Worm (Caenorhabditis elegans): ENCODE data around the gene C01G6.4.
A peak's percentile ranks its signal among the peaks of the same experiment; 100 is the strongest.

The C01G6.4 gene

DNA sequence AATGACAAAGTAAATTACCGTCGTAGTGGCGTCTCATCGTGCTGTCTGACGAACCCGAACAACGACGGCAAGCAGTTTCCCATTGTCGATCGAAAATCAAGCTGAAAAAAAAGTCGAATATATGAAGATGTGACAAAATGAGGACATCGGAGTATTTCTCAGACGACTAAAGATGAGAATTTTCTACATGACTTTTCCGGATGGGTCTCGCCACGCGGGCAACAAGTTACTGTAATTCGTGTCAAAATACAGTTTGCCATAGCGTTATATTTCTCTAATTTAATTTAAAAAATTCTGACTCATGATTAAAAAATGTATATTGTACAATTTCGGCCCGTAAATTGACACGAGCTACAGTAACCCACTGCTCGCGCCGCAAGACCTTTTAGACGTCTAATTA is at the start of gene C01G6.4:
C01G6.4 (minus strand) TSS at position 101 of the 400 bp plus-strand sequence.
- no peak for TF ChIP-seq F52B5.7 (tag; optimal IDR thresholded peaks at IDR 0.05)
- TF ChIP-seq tbx-9 (tag; optimal IDR thresholded peaks at IDR 0.05; ENCODE audit: borderline replicate concordance): no peak
- no peak for TF ChIP-seq ceh-79 (tag; optimal IDR thresholded peaks at IDR 0.05)
- TF ChIP-seq let-607 (tag; optimal IDR thresholded peaks at IDR 0.05): no peak
- no peak for TF ChIP-seq madf-6 (GFP tag; IDR thresholded peaks at IDR 0.05)
- no peak for TF ChIP-seq hmg-1.2 (GFP tag; IDR thresholded peaks at IDR 0.05)
- no peak for TF ChIP-seq Y79H2A.3 (GFP tag; conservative IDR thresholded peaks at IDR 0.05)
- TF ChIP-seq madf-10 (tag; optimal IDR thresholded peaks at IDR 0.05): no peak
- no peak for TF ChIP-seq ztf-6 (GFP tag; IDR thresholded peaks at IDR 0.05)
- TF ChIP-seq ceh-40 (GFP tag; IDR thresholded peaks at IDR 0.05): no peak
- TF ChIP-seq repo-1 (tag; optimal IDR thresholded peaks at IDR 0.05): no peak
- TF ChIP-seq lsl-1 (GFP tag; optimal IDR thresholded peaks at IDR 0.05): no peak
- TF ChIP-seq F23B12.7 (tag; optimal IDR thresholded peaks at IDR 0.05; ENCODE audit: insufficient read depth): no peak
- no peak for TF ChIP-seq ztf-3 (GFP tag; optimal IDR thresholded peaks at IDR 0.05)
- no peak for TF ChIP-seq lin-40 (tag; optimal IDR thresholded peaks at IDR 0.05)
- TF ChIP-seq snpc-3.4 (tag; optimal IDR thresholded peaks at IDR 0.05): no peak

DNA sequence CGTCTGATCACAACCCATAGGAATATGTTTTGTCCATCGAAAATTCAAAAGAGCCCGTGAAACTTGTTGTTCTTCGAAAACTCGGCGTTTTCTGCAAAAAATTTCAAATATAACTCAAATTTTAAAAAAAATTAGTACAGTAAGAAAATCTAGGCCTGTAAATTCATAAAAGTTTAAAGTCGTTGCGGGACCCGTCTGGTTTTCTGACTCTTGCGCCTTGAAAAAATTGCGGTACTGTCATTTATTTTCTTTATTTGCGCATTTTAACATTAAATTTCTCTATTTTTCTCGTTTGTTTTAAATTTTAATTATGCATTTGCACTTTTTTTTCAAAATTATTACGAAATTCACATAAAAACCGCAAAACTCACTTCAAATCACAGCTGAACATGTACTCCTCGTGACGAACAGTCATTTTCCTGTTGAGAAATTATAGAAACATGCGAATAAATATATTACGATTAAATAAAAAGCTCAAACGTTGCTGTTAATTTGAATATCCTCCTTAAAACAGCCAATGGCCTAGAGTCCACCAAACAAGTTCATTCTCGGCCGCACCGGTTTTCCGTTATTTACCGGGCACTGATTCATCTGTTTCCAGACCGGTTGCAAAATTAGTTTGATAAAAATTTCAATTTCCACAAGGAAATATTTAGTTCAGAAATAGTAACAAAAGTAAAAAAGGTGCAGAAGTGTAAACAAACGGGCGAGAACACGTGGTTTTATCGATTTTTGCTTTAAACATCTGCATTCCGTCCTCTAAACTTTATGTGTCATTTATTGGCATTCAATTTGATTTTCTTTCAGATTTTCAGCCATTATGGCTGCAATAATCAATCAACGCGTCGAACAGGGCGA is 46.4 kb upstream of the C01G6.4 start, which contains the start of the genes csa-1 and wdfy-2:
csa-1 (minus strand) TSS at position 669 of the 858 bp plus-strand sequence.
wdfy-2 (plus strand) TSS at position 808 of the 858 bp plus-strand sequence.
- TF ChIP-seq snpc-1.3 (tag; optimal IDR thresholded peaks at IDR 0.05; ENCODE audit: insufficient read depth): peak; percentile 4
- no peak for TF ChIP-seq ztf-22 (GFP tag; optimal IDR thresholded peaks at IDR 0.05)
- TF ChIP-seq ztf-26 (tag; optimal IDR thresholded peaks at IDR 0.05): no peak
- no peak for TF ChIP-seq C17E4.6 (GFP tag; IDR thresholded peaks at IDR 0.05)
- peak; percentile 87 for TF ChIP-seq madf-6 (GFP tag; IDR thresholded peaks at IDR 0.05)
- peak; percentile 77 for TF ChIP-seq xnd-1 (tag; optimal IDR thresholded peaks at IDR 0.05)
- TF ChIP-seq hlh-12 (tag; optimal IDR thresholded peaks at IDR 0.05): no peak
- no peak for TF ChIP-seq nfyb-1 (GFP tag; IDR thresholded peaks at IDR 0.05)
- TF ChIP-seq D2030.7 (GFP tag; IDR thresholded peaks at IDR 0.05): 0 out of 2 replicates have a peak, but pooled peaks have one; percentile 31
- TF ChIP-seq madf-10 (tag; optimal IDR thresholded peaks at IDR 0.05): no peak
- TF ChIP-seq hlh-26 (GFP tag; conservative IDR thresholded peaks at IDR 0.05): no peak
- no peak for TF ChIP-seq F39B2.1 (GFP tag; IDR thresholded peaks at IDR 0.05)
- TF ChIP-seq ceh-27 (GFP tag; optimal IDR thresholded peaks at IDR 0.05): no peak
- TF ChIP-seq madf-8 (GFP tag; conservative IDR thresholded peaks at IDR 0.05): peak; percentile 85
- TF ChIP-seq lin-40 (tag; optimal IDR thresholded peaks at IDR 0.05): no peak
- TF ChIP-seq F57C9.4 (tag; optimal IDR thresholded peaks at IDR 0.05): no peak
- no peak for TF ChIP-seq bed-1 (GFP tag; IDR thresholded peaks at IDR 0.05)
- no peak for TF ChIP-seq attf-6 (GFP tag; IDR thresholded peaks at IDR 0.05)
- no peak for TF ChIP-seq ztf-25 (GFP tag; IDR thresholded peaks at IDR 0.05)
- no peak for TF ChIP-seq nhr-90 (tag; optimal IDR thresholded peaks at IDR 0.05)
- no peak for TF ChIP-seq gei-17 (GFP tag; optimal IDR thresholded peaks at IDR 0.05)
- TF ChIP-seq F33H1.4 (GFP tag; IDR thresholded peaks at IDR 0.05): peak; percentile 85
- no peak for TF ChIP-seq B0261.1 (tag; optimal IDR thresholded peaks at IDR 0.05)
- TF ChIP-seq nhr-179 (tag; optimal IDR thresholded peaks at IDR 0.05): no peak
- no peak for TF ChIP-seq egrh-3 (GFP tag; IDR thresholded peaks at IDR 0.05)
- no peak for TF ChIP-seq nhr-27 (tag; optimal IDR thresholded peaks at IDR 0.05)
- peak; percentile 79 for TF ChIP-seq lsl-1 (GFP tag; optimal IDR thresholded peaks at IDR 0.05)
- no peak for TF ChIP-seq unc-62 (GFP tag; optimal IDR thresholded peaks at IDR 0.05)
- no peak for TF ChIP-seq somi-1 (GFP tag; optimal IDR thresholded peaks at IDR 0.05)
